Worm (Caenorhabditis elegans) whole organism, L4 larva: ENCODE measurements around the gene Y6E2A.1.
A peak's percentile ranks its signal among the peaks of the same experiment; 100 is the strongest.

Experiments used
- D1046.2 ChIP-seq: fragments of 200-800 bp; sonication (Bioruptor generic); IDR thresholded peaks from 2 replicates; pipeline ENCODE4 v1.3.6; 2022; ENCODE audit warnings: missing genetic modification characterization, missing compliant biosample characterization
- F44E2.7 ChIP-seq: fragments of 200-800 bp; sonication (Bioruptor generic); IDR thresholded peaks from 2 replicates; pipeline ENCODE4 v2.1.2; 2022; ENCODE audit warnings: missing genetic modification characterization, missing compliant biosample characterization
- T26A8.4 ChIP-seq: fragments of 200-800 bp; sonication (Bioruptor generic); IDR thresholded peaks from 2 replicates; pipeline ENCODE4 v1.3.6; 2022; ENCODE audit warnings: missing genetic modification characterization, missing compliant biosample characterization
- Y105C5A.15 ChIP-seq: fragments of 200-800 bp; sonication (Bioruptor generic); IDR thresholded peaks from 2 replicates; pipeline ENCODE4 v1.3.6; 2022; ENCODE audit warnings: missing genetic modification characterization, missing compliant biosample characterization
- Y75B8A.6 ChIP-seq: fragments of 200-800 bp; sonication (Bioruptor generic); IDR thresholded peaks from 2 replicates; pipeline ENCODE4 v1.3.6; 2022; ENCODE audit warnings: missing genetic modification reagents, missing genetic modification characterization, missing compliant biosample characterization
- aha-1 ChIP-seq: fragments of 150-350 bp; peaks from one replicate; lab custom pipeline; 2014; ENCODE audit warnings: missing biosample characterization, missing genetic modification characterization
- ama-1 ChIP-seq: fragments of 150-350 bp; optimal IDR thresholded peaks from 2 replicates; lab custom pipeline; 2014; ENCODE audit warnings: inconsistent platforms, mixed read lengths
- ceh-32 ChIP-seq: sonication (generic microtip); optimal IDR thresholded peaks from 2 replicates; lab custom pipeline; 2016; ENCODE audit warnings: mild to moderate bottlenecking, missing genetic modification characterization, missing compliant biosample characterization; ENCODE audit not compliant: poor library complexity
- ceh-44 ChIP-seq: fragments of 200-800 bp; sonication (Bioruptor generic); IDR thresholded peaks from 2 replicates; pipeline ENCODE4 v1.3.6; 2022; ENCODE audit warnings: missing genetic modification reagents, missing genetic modification characterization, missing compliant biosample characterization
- cey-2 ChIP-seq: sonication (generic microtip); optimal IDR thresholded peaks from 3 replicates; lab custom pipeline; 2017; ENCODE audit warnings: missing genetic modification characterization, mild to moderate bottlenecking, missing compliant biosample characterization, antibody characterized with exemption, borderline replicate concordance; ENCODE audit not compliant: insufficient read depth
- daf-8 ChIP-seq: fragments of 200-800 bp; sonication (Bioruptor generic); IDR thresholded peaks from 2 replicates; pipeline ENCODE4 v1.3.6; 2022; ENCODE audit warnings: missing genetic modification characterization, missing compliant biosample characterization
- dmd-8 ChIP-seq: fragments of 200-800 bp; sonication (Bioruptor generic); IDR thresholded peaks from 2 replicates; pipeline ENCODE4 v1.3.6; 2022; ENCODE audit warnings: missing genetic modification characterization, missing compliant biosample characterization
- egl-43 ChIP-seq: fragments of 200-800 bp; sonication (Bioruptor generic); IDR thresholded peaks from 2 replicates; pipeline ENCODE4 v1.3.6; 2022; ENCODE audit warnings: missing genetic modification reagents, missing genetic modification characterization, missing compliant biosample characterization
- gei-8 ChIP-seq: fragments of 200-800 bp; sonication (Bioruptor generic); optimal IDR thresholded peaks from 2 replicates; lab custom pipeline; 2018; ENCODE audit warnings: mild to moderate bottlenecking, missing genetic modification characterization, missing compliant biosample characterization
- hif-1 ChIP-seq, 2 experiments: sonication (generic microtip); optimal IDR thresholded peaks; 2 replicates each; lab custom pipeline; 2016 to 2017; ENCODE audit warnings: missing compliant biosample characterization in 2 of 2, missing genetic modification characterization in 2 of 2, missing genetic modification reagents in 2 of 2, missing genotype in 2 of 2, mild to moderate bottlenecking in 1 of 2
- hlh-11 ChIP-seq: fragments of 200-800 bp; sonication (Bioruptor generic); optimal IDR thresholded peaks from 2 replicates; lab custom pipeline; 2018; ENCODE audit warnings: mild to moderate bottlenecking, missing genetic modification characterization, missing compliant biosample characterization
- hlh-30 ChIP-seq: sonication (generic microtip); optimal IDR thresholded peaks from 2 replicates; lab custom pipeline; 2017; ENCODE audit warnings: antibody characterized with exemption, mild to moderate bottlenecking, missing genetic modification characterization, missing compliant biosample characterization; ENCODE audit not compliant: insufficient read depth
- lin-15B ChIP-seq: fragments of 150-350 bp; sonication (generic microtip); optimal IDR thresholded peaks from 3 replicates; lab custom pipeline; 2014; ENCODE audit warnings: missing biosample characterization, missing genetic modification characterization
- lir-3 ChIP-seq: sonication (generic microtip); optimal IDR thresholded peaks from 2 replicates; lab custom pipeline; 2016; ENCODE audit warnings: mild to moderate bottlenecking, missing genetic modification characterization, missing compliant biosample characterization
- lsy-2 ChIP-seq, 2 experiments: fragments of 150-350 bp in 1 of 2; sonication (generic microtip) in 1 of 2; optimal IDR thresholded peaks; 2 replicates each; lab custom pipeline; 2014 to 2017; ENCODE audit warnings: missing biosample characterization in 2 of 2, missing genetic modification characterization in 2 of 2
- madf-9 ChIP-seq: fragments of 200-800 bp; sonication (Bioruptor generic); conservative IDR thresholded peaks from 2 replicates; pipeline ENCODE4 v1.3.6; 2022; ENCODE audit warnings: missing genetic modification reagents, missing genetic modification characterization, missing compliant biosample characterization
- mep-1 ChIP-seq: fragments of 150-350 bp; sonication (generic microtip); optimal IDR thresholded peaks from 3 replicates; lab custom pipeline; 2014; ENCODE audit warnings: missing biosample characterization, missing genetic modification characterization
- mes-2 ChIP-seq: sonication (generic microtip); optimal IDR thresholded peaks from 2 replicates; lab custom pipeline; 2016; ENCODE audit warnings: missing genotype, mild to moderate bottlenecking, missing genetic modification characterization, missing compliant biosample characterization; ENCODE audit not compliant: poor library complexity, severe bottlenecking
- mxl-3 ChIP-seq: fragments of 200-800 bp; sonication (Bioruptor generic); optimal IDR thresholded peaks from 2 replicates; lab custom pipeline; 2018; ENCODE audit warnings: mild to moderate bottlenecking, missing genetic modification characterization, missing compliant biosample characterization
- nhr-102 ChIP-seq: sonication (generic microtip); optimal IDR thresholded peaks from 2 replicates; lab custom pipeline; 2016; ENCODE audit warnings: mild to moderate bottlenecking, missing genetic modification characterization, moderate library complexity, missing compliant biosample characterization
- nhr-11 ChIP-seq: fragments of 150-350 bp; optimal IDR thresholded peaks from 2 replicates; lab custom pipeline; 2014; ENCODE audit warnings: missing biosample characterization, missing genetic modification characterization
- nhr-237 ChIP-seq: sonication (generic microtip); optimal IDR thresholded peaks from 2 replicates; lab custom pipeline; 2017; ENCODE audit warnings: missing biosample characterization, missing genetic modification characterization
- nhr-25 ChIP-seq: sonication (generic microtip); optimal IDR thresholded peaks from 2 replicates; lab custom pipeline; 2017; ENCODE audit warnings: missing genetic modification characterization, mild to moderate bottlenecking, missing compliant biosample characterization, antibody characterized with exemption, moderate library complexity, borderline replicate concordance; ENCODE audit not compliant: insufficient read depth
- nhr-28 ChIP-seq: fragments of 150-350 bp; optimal IDR thresholded peaks from 2 replicates; lab custom pipeline; 2014; ENCODE audit warnings: missing biosample characterization, missing genetic modification characterization
- nhr-41 ChIP-seq: fragments of 200-800 bp; sonication (Bioruptor generic); IDR thresholded peaks from 2 replicates; pipeline ENCODE4 v1.3.6; 2022; ENCODE audit warnings: missing genetic modification reagents, missing genetic modification characterization, missing compliant biosample characterization
- nhr-6 ChIP-seq: fragments of 150-350 bp; optimal IDR thresholded peaks from 2 replicates; lab custom pipeline; 2014; ENCODE audit warnings: missing biosample characterization, missing genetic modification characterization
- pha-4 ChIP-seq, 2 experiments: fragments of 150-350 bp in 1 of 2; fragments of 200-800 bp in 1 of 2; sonication (Bioruptor generic) in 1 of 2; IDR thresholded peaks in 1 of 2; optimal IDR thresholded peaks in 1 of 2; 2 replicates each; pipeline versions ENCODE4 v1.3.6 to Lab custom; 2014 to 2022; ENCODE audit warnings: missing genetic modification characterization in 2 of 2, missing genetic modification reagents in 2 of 2, missing biosample characterization in 1 of 2, missing compliant biosample characterization in 1 of 2
- set-16 ChIP-seq: fragments of 200-800 bp; sonication (Bioruptor generic); IDR thresholded peaks from 2 replicates; pipeline ENCODE4 v1.3.6; 2022; ENCODE audit warnings: missing genetic modification reagents, missing genetic modification characterization, missing compliant biosample characterization
- skn-1 ChIP-seq: fragments of 150-350 bp; optimal IDR thresholded peaks from 2 replicates; lab custom pipeline; 2014; ENCODE audit warnings: missing biosample characterization, missing genetic modification characterization
- snpc-4 ChIP-seq: fragments of 150-350 bp; optimal IDR thresholded peaks from 2 replicates; lab custom pipeline; 2014; ENCODE audit warnings: missing biosample characterization, missing genetic modification characterization
- spr-1 ChIP-seq: sonication (generic microtip); optimal IDR thresholded peaks from 2 replicates; lab custom pipeline; 2016; ENCODE audit warnings: mild to moderate bottlenecking, missing genetic modification characterization, missing compliant biosample characterization
- tra-1 ChIP-seq: fragments of 200-800 bp; sonication (Bioruptor generic); IDR thresholded peaks from 2 replicates; pipeline ENCODE4 v1.3.6; 2022; ENCODE audit warnings: missing genetic modification reagents, missing genetic modification characterization, missing compliant biosample characterization
- unc-130 ChIP-seq: sonication (generic microtip); optimal IDR thresholded peaks from 2 replicates; lab custom pipeline; 2016; ENCODE audit warnings: missing genetic modification reagents, missing genetic modification characterization, missing compliant biosample characterization
- unc-62 ChIP-seq, 3 experiments: fragments of 150-350 bp in 1 of 3; sonication (generic microtip); optimal IDR thresholded peaks in 2 of 3; peaks in 1 of 3; 1 replicate in 1 of 3; 2 replicates in 2 of 3; lab custom pipeline; 2014 to 2017; ENCODE audit warnings: missing biosample characterization in 3 of 3, missing genetic modification characterization in 3 of 3, missing genetic modification reagents in 3 of 3, missing genotype in 1 of 3
- zip-2 ChIP-seq: fragments of 150-350 bp; optimal IDR thresholded peaks from 2 replicates; lab custom pipeline; 2014; ENCODE audit warnings: missing biosample characterization, missing genetic modification characterization

Gene Y6E2A.1

DNA sequence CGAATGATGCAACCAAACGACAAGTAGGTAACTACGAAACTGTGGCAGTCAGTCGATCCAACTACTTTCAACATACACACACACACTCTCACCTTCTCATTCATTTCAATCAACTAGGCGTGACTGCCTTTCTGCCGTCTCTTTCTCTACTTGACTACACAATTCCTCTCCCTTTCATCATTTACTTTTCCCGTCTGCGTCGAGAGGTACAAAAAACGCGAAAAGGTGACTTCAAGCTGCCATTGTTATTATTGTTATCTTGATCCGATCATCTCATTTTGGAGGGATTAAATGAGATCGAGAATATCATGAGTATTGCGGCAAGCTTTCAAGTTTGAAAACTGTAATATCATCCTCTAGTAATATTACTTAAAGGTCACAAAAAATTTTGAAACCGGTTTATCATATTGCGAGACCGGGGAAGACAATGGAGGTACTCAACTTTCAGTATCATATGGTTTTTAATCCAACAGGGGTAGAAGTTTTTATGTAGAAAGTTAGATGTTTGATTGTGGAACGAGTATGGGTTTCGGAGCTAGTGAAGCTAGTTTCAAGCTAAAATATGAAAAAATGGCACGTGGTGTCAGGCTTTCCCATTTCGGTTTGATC, 46.1 kb downstream of the Y6E2A.1 start (continued):
- peak; percentile 55 for TF ChIP-seq mep-1 (tag; lab: Kevin White, UChicago)
- TF ChIP-seq Y75B8A.6 (GFP tag; lab: Robert Waterston, UW): no peak
- TF ChIP-seq lir-3 (tag; lab: Kevin White, UChicago): no peak
- no peak for TF ChIP-seq aha-1 (tag; lab: Kevin White, UChicago)
- TF ChIP-seq nhr-41 (GFP tag; lab: Robert Waterston, UW): no peak
- peak; percentile 41 for TF ChIP-seq nhr-6 (tag; lab: Kevin White, UChicago)
- TF ChIP-seq daf-8 (GFP tag; lab: Robert Waterston, UW): no peak
- TF ChIP-seq nhr-102 (tag; lab: Kevin White, UChicago): no peak
- no peak for TF ChIP-seq zip-2
- TF ChIP-seq lsy-2 (tag; optimal IDR thresholded peaks at IDR 0.05; lab: Kevin White, UChicago): peak in 1 of 2 experiments; percentile 42
- no peak for TF ChIP-seq set-16
- 0 out of 2 replicates have a peak, but pooled peaks have one; percentile 35 for TF ChIP-seq egl-43 (GFP tag; lab: Robert Waterston, UW)
- peak; percentile 42 for TF ChIP-seq mes-2 (tag; lab: Kevin White, UChicago)
- no peak for TF ChIP-seq ceh-32
- no peak for TF ChIP-seq ceh-44
- no peak for TF ChIP-seq skn-1
- no peak for TF ChIP-seq madf-9 (GFP tag; lab: Robert Waterston, UW)
- TF ChIP-seq T26A8.4 (GFP tag; lab: Robert Waterston, UW): no peak
- TF ChIP-seq pha-4 (GFP tag; IDR thresholded peaks at IDR 0.05; lab: Robert Waterston, UW): no peak
- TF ChIP-seq pha-4 (tag; optimal IDR thresholded peaks at IDR 0.05; lab: Kevin White, UChicago): no peak
- no peak for TF ChIP-seq gei-8 (GFP tag; lab: Kevin White, UChicago)
- TF ChIP-seq D1046.2 (GFP tag; lab: Robert Waterston, UW): no peak
- TF ChIP-seq unc-130: no peak
- peak in 1 of 2 experiments; percentile 26 for TF ChIP-seq hif-1 (tag; optimal IDR thresholded peaks at IDR 0.05; lab: Kevin White, UChicago)

DNA sequence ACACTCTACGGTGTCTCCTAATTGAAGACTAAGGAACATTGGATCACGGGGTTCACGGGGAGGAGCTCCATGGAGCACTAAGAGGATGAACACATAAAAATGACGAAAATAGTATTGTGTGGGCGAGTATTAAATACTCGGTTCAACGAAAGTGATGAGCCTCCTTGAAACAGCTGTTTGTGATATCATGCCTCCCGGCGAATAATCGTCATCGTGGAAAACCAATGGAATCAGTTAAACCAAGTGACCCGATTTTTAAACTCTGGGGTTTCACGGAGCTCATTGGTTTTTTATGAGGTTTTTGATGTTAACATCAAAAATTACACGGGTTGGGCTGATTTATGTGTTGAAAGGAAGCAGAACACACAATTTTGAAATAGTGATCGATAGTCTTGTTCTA, 48.7 kb downstream of the Y6E2A.1 start:
- TF ChIP-seq mxl-3 (GFP tag; lab: Kevin White, UChicago) (no peak), mes-2 (tag; lab: Kevin White, UChicago) (no peak), lin-15B (tag; lab: Kevin White, UChicago) (no peak), nhr-237 (no peak), Y105C5A.15 (GFP tag; lab: Robert Waterston, UW) (no peak), ama-1 (lab: Kevin White, UChicago) (no peak), cey-2 (tag; lab: Kevin White, UChicago) (no peak), tra-1 (GFP tag; lab: Robert Waterston, UW) (0 out of 2 replicates have a peak, but pooled peaks have one; percentile 32), T26A8.4 (GFP tag; lab: Robert Waterston, UW) (peak; percentile 17; the same call in 1 of the 2 replicates), F44E2.7 (no peak), aha-1 (tag; lab: Kevin White, UChicago) (peak; percentile 80), lsy-2 (tag; optimal IDR thresholded peaks at IDR 0.05; lab: Kevin White, UChicago) (no peak), spr-1 (tag; lab: Kevin White, UChicago) (no peak), snpc-4 (no peak), gei-8 (GFP tag; lab: Kevin White, UChicago) (no peak), egl-43 (GFP tag; lab: Robert Waterston, UW) (no peak)

- TF ChIP-seq nhr-41 (GFP tag; lab: Robert Waterston, UW) (0 out of 2 replicates have a peak, but pooled peaks have one; percentile 6), nhr-28 (tag; lab: Kevin White, UChicago) (peak; percentile 20), nhr-25 (peak; percentile 94), nhr-11 (tag; lab: Kevin White, UChicago) (no peak), tra-1 (GFP tag; lab: Robert Waterston, UW) (0 out of 2 replicates have a peak, but pooled peaks have one; percentile 7), hif-1 (tag; optimal IDR thresholded peaks at IDR 0.05; lab: Kevin White, UChicago) (no peak), hlh-11 (tag; lab: Kevin White, UChicago) (peak; percentile 10), unc-62 (GFP tag; optimal IDR thresholded peaks at IDR 0.05 in 1 of 2; lab: Kevin White, UChicago) (peak in 1 of 2 experiments; percentile 97), unc-62 (tag; optimal IDR thresholded peaks at IDR 0.05; lab: Kevin White, UChicago) (no peak), dmd-8 (GFP tag; lab: Robert Waterston, UW) (no peak), hlh-30 (tag; lab: Kevin White, UChicago) (peak; percentile 55), mep-1 (tag; lab: Kevin White, UChicago) (peak; percentile 44)
Observed at ce11 chrV:15661003-15661402, 49.3 kb downstream of the Y6E2A.1 start.
